Fruit fly (Drosophila melanogaster) whole organism, embryonic: ENCODE data around the gene opa.

ENCODE experiments used
- B-H1 ChIP-seq: fragments of 200-800 bp; sonication (Bioruptor generic); IDR thresholded peaks from 3 replicates; pipeline ENCODE4 v1.3.6; 2022; ENCODE audit warnings: missing biosample characterization, missing genetic modification characterization
- CG10274 ChIP-seq: fragments of 200-800 bp; sonication (Bioruptor generic); optimal IDR thresholded peaks from 3 replicates; lab custom pipeline; 2017; ENCODE audit warnings: missing biosample characterization, mild to moderate bottlenecking, missing genetic modification characterization
- CG11504 ChIP-seq: fragments of 200-800 bp; sonication (Bioruptor generic); optimal IDR thresholded peaks from 3 replicates; lab custom pipeline; 2019; ENCODE audit warnings: missing biosample characterization, mild to moderate bottlenecking, missing genetic modification characterization, moderate library complexity
- CG12219 ChIP-seq: fragments of 200-800 bp; sonication (Bioruptor generic); optimal IDR thresholded peaks from 3 replicates; lab custom pipeline; 2018; ENCODE audit warnings: missing biosample characterization, mild to moderate bottlenecking, missing genetic modification characterization
- CG12659 ChIP-seq: fragments of 200-800 bp; sonication (Bioruptor generic); optimal IDR thresholded peaks from 3 replicates; lab custom pipeline; 2017; ENCODE audit warnings: mild to moderate bottlenecking, missing biosample characterization, missing genetic modification reagents, missing genetic modification characterization
- CG13624 ChIP-seq: fragments of 200-800 bp; sonication (Bioruptor generic); optimal IDR thresholded peaks from 2 replicates; lab custom pipeline; 2016; ENCODE audit warnings: missing biosample characterization, missing genetic modification characterization
- CG14050 ChIP-seq: fragments of 200-800 bp; sonication (Bioruptor generic); IDR thresholded peaks from 3 replicates; pipeline ENCODE4 v1.3.6; 2022; ENCODE audit warnings: missing biosample characterization, missing genetic modification characterization
- CG14710 ChIP-seq: fragments of 200-800 bp; sonication (Bioruptor generic); optimal IDR thresholded peaks from 3 replicates; lab custom pipeline; 2019; ENCODE audit warnings: missing biosample characterization, mild to moderate bottlenecking, missing genetic modification characterization, moderate library complexity
- CG1647 ChIP-seq: fragments of 200-800 bp; sonication (Bioruptor generic); optimal IDR thresholded peaks from 3 replicates; lab custom pipeline; 2016; ENCODE audit warnings: missing biosample characterization, missing genetic modification characterization
- CG17385 ChIP-seq: fragments of 200-800 bp; sonication (Bioruptor generic); optimal IDR thresholded peaks from 3 replicates; lab custom pipeline; 2018; ENCODE audit warnings: missing biosample characterization, mild to moderate bottlenecking, missing genetic modification characterization
- CG2202 ChIP-seq: fragments of 200-800 bp; sonication (Bioruptor generic); optimal IDR thresholded peaks from 2 replicates; lab custom pipeline; 2018; ENCODE audit warnings: missing biosample characterization, mild to moderate bottlenecking, missing genetic modification characterization
- CG31224 ChIP-seq: fragments of 200-800 bp; sonication (Bioruptor generic); IDR thresholded peaks from 2 replicates; pipeline ENCODE4 v1.3.6; 2022; ENCODE audit warnings: missing biosample characterization, missing genetic modification characterization
- CG31365 ChIP-seq: fragments of 200-800 bp; sonication (Bioruptor generic); optimal IDR thresholded peaks from 2 replicates; lab custom pipeline; 2018; ENCODE audit warnings: missing biosample characterization, mild to moderate bottlenecking, missing genetic modification characterization
- CG3407 ChIP-seq: fragments of 200-800 bp; sonication (Bioruptor generic); optimal IDR thresholded peaks from 2 replicates; lab custom pipeline; 2018; ENCODE audit warnings: missing biosample characterization, mild to moderate bottlenecking, missing genetic modification characterization
- CG4707 ChIP-seq: fragments of 200-800 bp; sonication (Bioruptor generic); optimal IDR thresholded peaks from 2 replicates; lab custom pipeline; 2018; ENCODE audit warnings: missing biosample characterization, mild to moderate bottlenecking, missing genetic modification characterization, moderate library complexity
- CG6254 ChIP-seq: fragments of 200-800 bp; sonication (Bioruptor generic); optimal IDR thresholded peaks from 3 replicates; lab custom pipeline; 2017; ENCODE audit warnings: mild to moderate bottlenecking, missing biosample characterization, missing genetic modification reagents, missing genetic modification characterization
- CG6813 ChIP-seq: fragments of 200-800 bp; sonication (Bioruptor generic); optimal IDR thresholded peaks from 2 replicates; lab custom pipeline; 2017; ENCODE audit warnings: missing biosample characterization, missing genetic modification characterization, mild to moderate bottlenecking, moderate library complexity, missing genetic modification reagents
- CG7556 ChIP-seq: fragments of 200-800 bp; sonication (Bioruptor generic); optimal IDR thresholded peaks from 2 replicates; lab custom pipeline; 2017; ENCODE audit warnings: missing biosample characterization, mild to moderate bottlenecking, missing genetic modification characterization
- Doc2 ChIP-seq: fragments of 200-800 bp; sonication (Bioruptor generic); IDR thresholded peaks from 2 replicates; pipeline ENCODE4 v1.3.6; 2022; ENCODE audit warnings: missing biosample characterization, missing genetic modification characterization
- Fer2 ChIP-seq: fragments of 200-800 bp; sonication (Bioruptor generic); optimal IDR thresholded peaks from 2 replicates; lab custom pipeline; 2018; ENCODE audit warnings: missing biosample characterization, mild to moderate bottlenecking, missing genetic modification characterization, moderate library complexity
- Fer3 ChIP-seq: fragments of 200-800 bp; sonication (Bioruptor generic); optimal IDR thresholded peaks from 2 replicates; lab custom pipeline; 2018; ENCODE audit warnings: missing biosample characterization, mild to moderate bottlenecking, missing genetic modification characterization, moderate library complexity
- Gug ChIP-seq: fragments of 200-800 bp; sonication (Bioruptor generic); IDR thresholded peaks from 4 replicates; pipeline ENCODE4 v1.3.6; 2022; ENCODE audit warnings: missing biosample characterization, missing genetic modification characterization
- HLH3B ChIP-seq: fragments of 200-800 bp; sonication (Bioruptor generic); IDR thresholded peaks from 2 replicates; pipeline ENCODE4 v1.3.6; 2022; ENCODE audit warnings: missing biosample characterization, missing genetic modification characterization
- HLH54F ChIP-seq: fragments of 200-800 bp; sonication (Bioruptor generic); optimal IDR thresholded peaks from 3 replicates; lab custom pipeline; 2016; ENCODE audit warnings: missing biosample characterization, missing genetic modification characterization
- MESR4 ChIP-seq: fragments of 200-800 bp; sonication (Bioruptor generic); optimal IDR thresholded peaks from 2 replicates; lab custom pipeline; 2018; ENCODE audit warnings: missing biosample characterization, mild to moderate bottlenecking, missing genetic modification characterization, moderate library complexity
- Opbp ChIP-seq: fragments of 200-800 bp; sonication (Bioruptor generic); IDR thresholded peaks from 3 replicates; pipeline ENCODE4 v1.3.6; 2022; ENCODE audit warnings: missing biosample characterization, missing genetic modification characterization; ENCODE audit not compliant: partially characterized antibody
- PHDP ChIP-seq: fragments of 200-800 bp; sonication (Bioruptor generic); optimal IDR thresholded peaks from 3 replicates; lab custom pipeline; 2018; ENCODE audit warnings: missing biosample characterization, mild to moderate bottlenecking, missing genetic modification characterization, moderate library complexity
- Six4 ChIP-seq: fragments of 200-800 bp; sonication (Bioruptor generic); optimal IDR thresholded peaks from 2 replicates; lab custom pipeline; 2016; ENCODE audit warnings: missing biosample characterization, missing genetic modification characterization
- Sox102F ChIP-seq: fragments of 200-800 bp; sonication (Bioruptor generic); optimal IDR thresholded peaks from 2 replicates; lab custom pipeline; 2018; ENCODE audit warnings: missing biosample characterization, mild to moderate bottlenecking, missing genetic modification characterization, moderate library complexity
- abd-A ChIP-seq: fragments of 200-800 bp; sonication (Bioruptor generic); optimal IDR thresholded peaks from 3 replicates; lab custom pipeline; 2019; ENCODE audit warnings: missing biosample characterization, mild to moderate bottlenecking, missing genetic modification characterization, moderate library complexity
- bcd ChIP-seq: fragments of 200-800 bp; sonication (Bioruptor generic); optimal IDR thresholded peaks from 2 replicates; lab custom pipeline; 2017; ENCODE audit warnings: missing biosample characterization, mild to moderate bottlenecking, missing genetic modification characterization
- cad ChIP-seq: fragments of >200 bp; optimal IDR thresholded peaks from 2 replicates; lab custom pipeline; 2017; ENCODE audit warnings: missing biosample characterization, missing genetic modification characterization
- dan ChIP-seq: fragments of 200-800 bp; sonication (Bioruptor generic); IDR thresholded peaks from 2 replicates; pipeline ENCODE4 v1.3.6; 2022; ENCODE audit warnings: missing biosample characterization, missing genetic modification characterization
- dmrt99B ChIP-seq: fragments of 200-800 bp; sonication (Bioruptor generic); optimal IDR thresholded peaks from 2 replicates; lab custom pipeline; 2018; ENCODE audit warnings: missing biosample characterization, mild to moderate bottlenecking, missing genetic modification characterization, moderate library complexity
- gcm ChIP-seq: fragments of 200-800 bp; sonication (Bioruptor generic); optimal IDR thresholded peaks from 2 replicates; lab custom pipeline; 2019; ENCODE audit warnings: missing biosample characterization, mild to moderate bottlenecking, missing genetic modification characterization, moderate library complexity
- gcm2 ChIP-seq: fragments of 200-800 bp; sonication (Bioruptor generic); optimal IDR thresholded peaks from 2 replicates; lab custom pipeline; 2016; ENCODE audit warnings: missing biosample characterization, missing genetic modification characterization
- gt ChIP-seq: fragments of 200-800 bp; sonication (Bioruptor generic); IDR thresholded peaks from 2 replicates; pipeline ENCODE4 v1.3.6; 2022; ENCODE audit warnings: missing biosample characterization, missing genetic modification characterization
- ind ChIP-seq: fragments of 200-800 bp; sonication (Bioruptor generic); optimal IDR thresholded peaks from 3 replicates; lab custom pipeline; 2016; ENCODE audit warnings: missing biosample characterization, missing genetic modification characterization
- insv ChIP-seq, 2 experiments: fragments of 200-800 bp; sonication (Bioruptor generic); optimal IDR thresholded peaks; 3 replicates each; lab custom pipeline; 2016 to 2018; ENCODE audit warnings: missing biosample characterization in 2 of 2, missing genetic modification characterization in 2 of 2
- ken ChIP-seq: fragments of 200-800 bp; sonication (Bioruptor generic); IDR thresholded peaks from 3 replicates; pipeline ENCODE4 v1.3.6; 2022; ENCODE audit warnings: missing biosample characterization, missing genetic modification characterization
- lbe ChIP-seq: fragments of 200-800 bp; sonication (Bioruptor generic); optimal IDR thresholded peaks from 2 replicates; lab custom pipeline; 2016; ENCODE audit warnings: missing biosample characterization, mild to moderate bottlenecking, missing genetic modification characterization
- pfk ChIP-seq: fragments of 200-800 bp; sonication (Bioruptor generic); optimal IDR thresholded peaks from 2 replicates; lab custom pipeline; 2018; ENCODE audit warnings: missing biosample characterization, mild to moderate bottlenecking, missing genetic modification characterization, moderate library complexity
- pho ChIP-seq: fragments of 200-800 bp; sonication (Bioruptor generic); optimal IDR thresholded peaks from 2 replicates; lab custom pipeline; 2016; ENCODE audit warnings: missing biosample characterization, missing genetic modification characterization
- rib ChIP-seq: fragments of 200-800 bp; sonication (Bioruptor generic); IDR thresholded peaks from 2 replicates; pipeline ENCODE4 v1.3.6; 2022; ENCODE audit warnings: missing biosample characterization, missing genetic modification characterization
- salm ChIP-seq: fragments of 200-800 bp; sonication (Bioruptor generic); optimal IDR thresholded peaks from 2 replicates; lab custom pipeline; 2018; ENCODE audit warnings: missing biosample characterization, mild to moderate bottlenecking, missing genetic modification characterization
- slbo ChIP-seq: fragments of 200-800 bp; sonication (Bioruptor generic); IDR thresholded peaks from 2 replicates; pipeline ENCODE4 v1.3.6; 2022; ENCODE audit warnings: missing biosample characterization, missing genetic modification characterization
- ssp ChIP-seq: fragments of 200-800 bp; sonication (Bioruptor generic); IDR thresholded peaks from 2 replicates; pipeline ENCODE4 v1.3.6; 2022; ENCODE audit warnings: missing biosample characterization, missing genetic modification characterization
- stwl ChIP-seq: fragments of 200-800 bp; sonication (Bioruptor generic); optimal IDR thresholded peaks from 3 replicates; lab custom pipeline; 2018; ENCODE audit warnings: missing biosample characterization, mild to moderate bottlenecking, missing genetic modification characterization, moderate library complexity
- tx ChIP-seq: fragments of 200-800 bp; sonication (Bioruptor generic); optimal IDR thresholded peaks from 2 replicates; lab custom pipeline; 2016; ENCODE audit warnings: missing biosample characterization, missing genetic modification characterization
- unc-4 ChIP-seq: fragments of 200-800 bp; sonication (Bioruptor generic); IDR thresholded peaks from 2 replicates; pipeline ENCODE4 v1.3.6; 2022; ENCODE audit warnings: missing biosample characterization, missing genetic modification characterization; ENCODE audit not compliant: partially characterized antibody
- zf30C ChIP-seq: fragments of 200-800 bp; sonication (Bioruptor generic); optimal IDR thresholded peaks from 3 replicates; lab custom pipeline; 2018; ENCODE audit warnings: missing biosample characterization, mild to moderate bottlenecking, missing genetic modification characterization

opa gene

DNA sequence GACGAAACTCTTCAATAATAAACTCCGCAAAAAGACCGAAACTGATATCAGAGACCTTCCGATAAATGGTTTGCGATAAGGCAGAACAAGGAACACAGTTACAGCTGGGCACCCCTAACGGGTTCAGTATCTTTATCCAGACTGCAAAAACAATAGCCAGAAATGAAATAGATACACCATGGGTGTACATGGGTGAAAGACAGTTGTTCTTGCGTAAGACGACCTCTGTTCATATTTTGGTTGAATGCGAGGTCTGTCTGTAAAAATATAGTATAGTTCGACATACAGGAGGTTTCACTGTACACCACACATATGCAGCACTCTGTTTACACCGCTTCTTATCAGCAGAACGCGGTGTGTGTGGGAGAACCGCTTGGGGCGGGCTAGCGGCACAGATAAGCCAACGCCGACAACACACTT is 59.5 kb downstream of the opa start (continued):
- TF ChIP-seq CG6813 (GFP tag; lab: Kevin White, UChicago) (peak; percentile 45), MESR4 (GFP tag; lab: Kevin White, UChicago) (peak; percentile 4), insv (GFP tag; optimal IDR thresholded peaks at IDR 0.05; lab: Kevin White, UChicago) (no peak), CG12659 (peak; percentile 66), bcd (peak; percentile 61), lbe (peak; percentile 71), HLH54F (GFP tag; lab: Kevin White, UChicago) (peak; percentile 41), CG6254 (GFP tag; lab: Kevin White, UChicago) (peak; percentile 24), tx (peak; percentile 47), abd-A (tag; lab: Kevin White, UChicago) (no peak), HLH3B (peak; percentile 72), CG31365 (no peak), CG14050 (GFP tag; lab: Robert Waterston, UW) (peak; percentile 30; the same call in 1 of the 3 replicates), CG1647 (peak; percentile 11), ssp (GFP tag; lab: Robert Waterston, UW) (no peak), CG12219 (GFP tag; lab: Kevin White, UChicago) (peak; percentile 38), stwl (tag; lab: Kevin White, UChicago) (no peak), Opbp (GFP tag; lab: Robert Waterston, UW) (no peak), PHDP (peak; percentile 67), B-H1 (GFP tag; lab: Robert Waterston, UW) (no peak), ken (peak; percentile 56; the same call in 1 of the 3 replicates), Sox102F (peak; percentile 57), CG3407 (GFP tag; lab: Kevin White, UChicago) (no peak), rib (GFP tag; lab: Robert Waterston, UW) (no peak), gt (GFP tag; lab: Robert Waterston, UW) (no peak), CG4707 (GFP tag; lab: Kevin White, UChicago) (no peak), dmrt99B (peak; percentile 59), slbo (GFP tag; lab: Robert Waterston, UW) (peak; percentile 84), CG31224 (GFP tag; lab: Robert Waterston, UW) (peak; percentile 65), gcm2 (GFP tag; lab: Kevin White, UChicago) (no peak), pho (peak; percentile 75), Doc2 (0 out of 2 replicates have a peak, but pooled peaks have one; percentile 14), Fer3 (tag; lab: Kevin White, UChicago) (peak; percentile 73), Gug (GFP tag; lab: Robert Waterston, UW) (peak; percentile 74; the same call in 2 of the 4 replicates), CG11504 (tag; lab: Kevin White, UChicago) (peak; percentile 69), unc-4 (GFP tag; lab: Robert Waterston, UW) (no peak), salm (tag; lab: Kevin White, UChicago) (no peak), CG14710 (tag; lab: Kevin White, UChicago) (peak; percentile 12), pfk (GFP tag; lab: Kevin White, UChicago) (no peak), ind (peak; percentile 72), cad (GFP tag; lab: Kevin White, UChicago) (no peak), zf30C (no peak), CG17385 (peak; percentile 68), Fer2 (tag; lab: Kevin White, UChicago) (peak; percentile 51), gcm (GFP tag; lab: Kevin White, UChicago) (peak; percentile 30), Six4 (GFP tag; lab: Kevin White, UChicago) (no peak), CG2202 (tag; lab: Kevin White, UChicago) (peak; percentile 35), CG13624 (GFP tag; lab: Kevin White, UChicago) (peak; percentile 50), CG10274 (no peak), CG7556 (peak; percentile 50), dan (GFP tag; lab: Robert Waterston, UW) (no peak)
